Worm (Caenorhabditis elegans) whole organism, L3 larva: ENCODE results near the gene F52E4.5.

Experiments
- R02D3.7 ChIP-seq: fragments of 150-350 bp; optimal IDR thresholded peaks from 2 replicates; lab custom pipeline; 2014; ENCODE audit warnings: missing biosample characterization, missing genetic modification characterization
- ZK546.5 ChIP-seq: sonication (generic microtip); optimal IDR thresholded peaks from 2 replicates; lab custom pipeline; 2017; ENCODE audit warnings: missing biosample characterization, missing genetic modification characterization
- aly-2 ChIP-seq: fragments of 150-350 bp; optimal IDR thresholded peaks from 2 replicates; lab custom pipeline; 2014; ENCODE audit warnings: missing biosample characterization, missing genetic modification characterization
- ama-1 ChIP-seq: fragments of 150-350 bp; optimal IDR thresholded peaks from 2 replicates; lab custom pipeline; 2018
- ceh-16 ChIP-seq: sonication (generic microtip); optimal IDR thresholded peaks from 2 replicates; lab custom pipeline; 2017; ENCODE audit warnings: missing biosample characterization, missing genetic modification characterization
- ceh-28 ChIP-seq: fragments of 150-350 bp; optimal IDR thresholded peaks from 2 replicates; lab custom pipeline; 2014; ENCODE audit warnings: missing biosample characterization, missing genetic modification reagents, missing genetic modification characterization
- ceh-82 ChIP-seq: fragments of 150-350 bp; optimal IDR thresholded peaks from 2 replicates; lab custom pipeline; 2014; ENCODE audit warnings: missing biosample characterization, missing genetic modification characterization
- ceh-9 ChIP-seq: sonication (generic microtip); optimal IDR thresholded peaks from 2 replicates; lab custom pipeline; 2018; ENCODE audit warnings: missing biosample characterization, missing genetic modification characterization
- daf-12 ChIP-seq: fragments of 150-350 bp; optimal IDR thresholded peaks from 2 replicates; lab custom pipeline; 2014; ENCODE audit warnings: missing biosample characterization, missing genetic modification reagents, missing genetic modification characterization
- egl-27 ChIP-seq: sonication (generic microtip); optimal IDR thresholded peaks from 4 replicates; lab custom pipeline; 2017; ENCODE audit warnings: missing biosample characterization, missing genetic modification reagents, missing genetic modification characterization
- egl-5 ChIP-seq: fragments of 150-350 bp; optimal IDR thresholded peaks from 2 replicates; lab custom pipeline; 2017; ENCODE audit warnings: missing biosample characterization, missing genetic modification reagents, missing genetic modification characterization, inconsistent platforms
- elt-1 ChIP-seq: fragments of 150-350 bp; optimal IDR thresholded peaks from 2 replicates; lab custom pipeline; 2014; ENCODE audit warnings: missing biosample characterization, missing genetic modification characterization
- elt-2 ChIP-seq: sonication (generic microtip); optimal IDR thresholded peaks from 2 replicates; lab custom pipeline; 2016; ENCODE audit warnings: missing genetic modification reagents, mild to moderate bottlenecking, missing genetic modification characterization, missing compliant biosample characterization
- elt-3 ChIP-seq, 3 experiments: fragments of 150-350 bp in 1 of 3; sonication (generic microtip) in 2 of 3; optimal IDR thresholded peaks; 2 replicates in 2 of 3; 4 replicates in 1 of 3; lab custom pipeline; 2014 to 2017; ENCODE audit warnings: missing biosample characterization in 3 of 3, missing genetic modification characterization in 3 of 3
- eor-1 ChIP-seq, 2 experiments: fragments of 150-350 bp; optimal IDR thresholded peaks; 2 replicates each; lab custom pipeline; 2014 to 2018; ENCODE audit warnings: missing biosample characterization in 2 of 2, missing genetic modification characterization in 2 of 2
- fkh-10 ChIP-seq: sonication (generic microtip); optimal IDR thresholded peaks from 2 replicates; lab custom pipeline; 2017; ENCODE audit warnings: missing biosample characterization, missing genetic modification reagents, missing genetic modification characterization
- fkh-2 ChIP-seq: fragments of 150-350 bp; optimal IDR thresholded peaks from 2 replicates; lab custom pipeline; 2014; ENCODE audit warnings: missing biosample characterization, missing genetic modification reagents, missing genetic modification characterization
- fos-1 ChIP-seq: fragments of 150-350 bp; optimal IDR thresholded peaks from 2 replicates; lab custom pipeline; 2014; ENCODE audit warnings: missing biosample characterization, missing genetic modification characterization
- hmg-11 ChIP-seq: sonication (generic microtip); optimal IDR thresholded peaks from 2 replicates; lab custom pipeline; 2016; ENCODE audit warnings: missing genetic modification characterization, missing compliant biosample characterization
- jun-1 ChIP-seq: fragments of 150-350 bp; optimal IDR thresholded peaks from 2 replicates; lab custom pipeline; 2014; ENCODE audit warnings: missing biosample characterization, missing genetic modification reagents, missing genetic modification characterization
- lin-15B ChIP-seq: fragments of 150-350 bp; optimal IDR thresholded peaks from 2 replicates; lab custom pipeline; 2014; ENCODE audit warnings: missing biosample characterization, missing genetic modification characterization
- lin-39 ChIP-seq: fragments of 150-350 bp; optimal IDR thresholded peaks from 2 replicates; lab custom pipeline; 2018; ENCODE audit warnings: missing biosample characterization, missing genetic modification reagents, missing genetic modification characterization
- lsy-12 ChIP-seq: sonication (generic microtip); optimal IDR thresholded peaks from 2 replicates; lab custom pipeline; 2016; ENCODE audit warnings: mild to moderate bottlenecking, missing genetic modification characterization, missing compliant biosample characterization
- mdl-1 ChIP-seq: fragments of 150-350 bp; optimal IDR thresholded peaks from 2 replicates; lab custom pipeline; 2014; ENCODE audit warnings: missing biosample characterization, missing genetic modification characterization
- mml-1 ChIP-seq: fragments of 150-350 bp; sonication (generic microtip); optimal IDR thresholded peaks from 3 replicates; lab custom pipeline; 2014; ENCODE audit warnings: missing biosample characterization, missing genetic modification characterization
- nfya-1 ChIP-seq: sonication (generic microtip); optimal IDR thresholded peaks from 2 replicates; lab custom pipeline; 2017; ENCODE audit warnings: missing genetic modification characterization, mild to moderate bottlenecking, missing compliant biosample characterization, antibody characterized with exemption, moderate library complexity; ENCODE audit not compliant: insufficient read depth
- nhr-11 ChIP-seq: fragments of 150-350 bp; optimal IDR thresholded peaks from 2 replicates; lab custom pipeline; 2014; ENCODE audit warnings: missing biosample characterization, missing genetic modification characterization
- nhr-12 ChIP-seq: fragments of 150-350 bp; optimal IDR thresholded peaks from 2 replicates; lab custom pipeline; 2014; ENCODE audit warnings: missing biosample characterization, missing genetic modification characterization
- nhr-23 ChIP-seq: fragments of 150-350 bp; optimal IDR thresholded peaks from 2 replicates; lab custom pipeline; 2014; ENCODE audit warnings: missing biosample characterization, missing genetic modification reagents, missing genetic modification characterization
- nhr-237 ChIP-seq: fragments of 150-350 bp; optimal IDR thresholded peaks from 2 replicates; lab custom pipeline; 2014; ENCODE audit warnings: missing biosample characterization, missing genetic modification characterization
- nhr-25 ChIP-seq: sonication (generic microtip); optimal IDR thresholded peaks from 2 replicates; lab custom pipeline; 2017; ENCODE audit warnings: missing biosample characterization, missing genetic modification characterization
- nhr-28 ChIP-seq: fragments of 150-350 bp; optimal IDR thresholded peaks from 2 replicates; lab custom pipeline; 2014; ENCODE audit warnings: missing biosample characterization, missing genetic modification characterization
- nhr-43 ChIP-seq: sonication (generic microtip); optimal IDR thresholded peaks from 2 replicates; lab custom pipeline; 2016; ENCODE audit warnings: mild to moderate bottlenecking, missing genetic modification characterization, missing compliant biosample characterization; ENCODE audit not compliant: poor library complexity, severe bottlenecking
- nhr-67 ChIP-seq: fragments of 150-350 bp; optimal IDR thresholded peaks from 2 replicates; lab custom pipeline; 2014; ENCODE audit warnings: missing biosample characterization, missing genetic modification characterization
- nhr-76 ChIP-seq: fragments of 150-350 bp; sonication (generic microtip); optimal IDR thresholded peaks from 5 replicates; lab custom pipeline; 2014; ENCODE audit warnings: missing biosample characterization, missing genetic modification characterization
- nhr-77 ChIP-seq: fragments of 150-350 bp; optimal IDR thresholded peaks from 2 replicates; lab custom pipeline; 2014; ENCODE audit warnings: missing biosample characterization, missing genetic modification characterization
- pha-4 ChIP-seq: fragments of 150-350 bp; optimal IDR thresholded peaks from 2 replicates; lab custom pipeline; 2014; ENCODE audit warnings: missing biosample characterization, missing genetic modification reagents, missing genetic modification characterization
- pqm-1 ChIP-seq: fragments of 150-350 bp; optimal IDR thresholded peaks from 2 replicates; lab custom pipeline; 2017; ENCODE audit warnings: missing biosample characterization, missing genetic modification characterization, inconsistent platforms
- sea-2 ChIP-seq: fragments of 150-350 bp; sonication (generic microtip); optimal IDR thresholded peaks from 4 replicates; lab custom pipeline; 2014; ENCODE audit warnings: missing biosample characterization, missing genetic modification reagents, missing genetic modification characterization
- skn-1 ChIP-seq: fragments of 150-350 bp; optimal IDR thresholded peaks from 2 replicates; lab custom pipeline; 2014; ENCODE audit warnings: missing biosample characterization, missing genetic modification characterization
- snpc-4 ChIP-seq: fragments of 150-350 bp; optimal IDR thresholded peaks from 2 replicates; lab custom pipeline; 2014; ENCODE audit warnings: missing biosample characterization, missing genetic modification characterization
- tbx-2 ChIP-seq: sonication (generic microtip); optimal IDR thresholded peaks from 2 replicates; lab custom pipeline; 2016; ENCODE audit warnings: mild to moderate bottlenecking, missing genetic modification characterization, missing compliant biosample characterization
- unc-39 ChIP-seq: sonication (generic microtip); optimal IDR thresholded peaks from 4 replicates; lab custom pipeline; 2017; ENCODE audit warnings: missing biosample characterization, missing genetic modification characterization
- unc-62 ChIP-seq: fragments of 150-350 bp; sonication (generic microtip); optimal IDR thresholded peaks from 4 replicates; lab custom pipeline; 2014; ENCODE audit warnings: missing biosample characterization, missing genetic modification reagents, missing genetic modification characterization
- zag-1 ChIP-seq: fragments of 150-350 bp; optimal IDR thresholded peaks from 2 replicates; lab custom pipeline; 2014; ENCODE audit warnings: missing biosample characterization, missing genetic modification characterization
- ztf-11 ChIP-seq: fragments of 150-350 bp; optimal IDR thresholded peaks from 2 replicates; lab custom pipeline; 2014; ENCODE audit warnings: missing biosample characterization, missing genetic modification characterization
- ztf-4 ChIP-seq: fragments of 150-350 bp; optimal IDR thresholded peaks from 2 replicates; lab custom pipeline; 2014; ENCODE audit warnings: missing biosample characterization, missing genetic modification characterization

The F52E4.5 gene

DNA sequence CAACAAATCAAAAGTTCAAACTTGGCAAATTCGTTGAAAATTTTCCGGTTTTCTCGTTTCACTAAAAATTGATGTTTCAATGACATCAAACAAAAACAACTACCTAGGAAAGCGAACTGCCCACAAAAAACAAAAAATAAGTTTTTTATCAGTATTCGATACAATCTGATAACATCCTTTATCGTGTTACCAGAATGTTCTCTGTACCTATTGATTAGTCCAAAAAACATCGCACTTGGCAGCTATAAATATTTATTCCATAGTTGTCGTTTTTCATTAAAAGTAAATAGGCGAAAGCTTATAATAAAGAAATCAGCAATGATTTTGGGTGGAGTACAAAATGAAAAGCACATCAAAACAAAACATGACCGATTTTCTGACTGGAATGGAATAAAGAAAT, 30.1 kb upstream of the F52E4.5 start (continued):
- TF ChIP-seq nhr-43 (tag; lab: Kevin White, UChicago) (peak; percentile 23), ceh-28 (peak; percentile 65), tbx-2 (tag; lab: Kevin White, UChicago) (peak; percentile 12)
- TF ChIP-seq, all 47 proteins: peak for 6

DNA sequence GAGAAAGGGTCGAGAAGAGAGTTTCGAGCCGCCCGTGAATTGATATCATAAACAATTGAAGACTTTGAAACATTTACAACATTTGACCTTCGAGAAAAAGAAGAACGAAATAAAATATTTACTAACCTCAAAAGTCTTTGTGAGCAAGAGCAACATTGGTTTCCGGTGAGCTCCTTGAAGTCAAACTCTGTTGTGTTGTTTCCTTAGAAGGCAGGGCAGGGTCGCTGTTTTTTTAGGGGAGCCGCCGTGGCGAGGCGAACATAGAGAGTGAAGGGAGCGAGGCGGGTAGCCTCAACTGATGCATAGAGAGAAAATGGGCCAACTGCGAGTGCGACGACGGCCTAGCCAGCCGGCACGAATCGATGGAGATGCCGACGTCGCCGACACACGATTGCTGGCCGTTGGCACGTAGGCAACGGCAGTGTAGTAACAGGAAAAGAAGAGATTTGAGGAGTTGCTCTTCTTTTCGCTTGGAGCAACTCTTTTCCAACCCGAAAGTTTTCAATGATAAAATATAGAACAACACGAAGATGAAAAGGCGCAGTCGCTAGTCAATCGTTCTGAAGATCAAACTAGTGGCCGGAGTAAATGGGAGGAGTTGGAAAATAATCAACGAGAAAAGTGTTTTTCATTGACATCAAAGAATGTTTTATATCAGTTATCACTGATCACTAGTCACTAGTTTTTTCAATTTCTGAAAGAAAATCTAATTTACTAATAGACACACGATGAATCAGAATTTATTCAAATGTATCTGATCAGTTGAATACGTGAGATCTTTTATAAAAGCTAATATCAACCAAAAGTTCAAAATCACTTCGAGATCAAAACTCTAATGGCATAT, 29.1 kb upstream of the F52E4.5 start, which contains the start of gene mai-1:
mai-1 (minus strand) TSS at position 557 of the 844 bp plus-strand sequence.
- TF ChIP-seq zag-1 (peak; percentile 43), sea-2 (GFP tag; lab: Kevin White, UChicago) (no peak), nhr-25 (tag; lab: Kevin White, UChicago) (no peak), nhr-76 (tag; lab: Kevin White, UChicago) (no peak), elt-1 (tag; lab: Kevin White, UChicago) (no peak), ztf-4 (tag; lab: Kevin White, UChicago) (no peak), elt-3 (tag; optimal IDR thresholded peaks at IDR 0.05; lab: Kevin White, UChicago) (peak in 1 of 3 experiments; percentile 22), daf-12 (no peak), lin-39 (tag; lab: Kevin White, UChicago) (peak; percentile 87), fkh-2 (tag; lab: Kevin White, UChicago) (no peak), nhr-28 (tag; lab: Kevin White, UChicago) (no peak), snpc-4 (tag; lab: Kevin White, UChicago) (no peak), unc-39 (tag; lab: Kevin White, UChicago) (no peak), lin-15B (tag; lab: Kevin White, UChicago) (no peak), mml-1 (tag; lab: Kevin White, UChicago) (no peak), mdl-1 (tag; lab: Kevin White, UChicago) (no peak), ceh-82 (no peak), eor-1 (tag; optimal IDR thresholded peaks at IDR 0.05; lab: Kevin White, UChicago) (no peak), hmg-11 (tag; lab: Kevin White, UChicago) (peak; percentile 68), egl-27 (tag; lab: Kevin White, UChicago) (no peak), ztf-11 (tag; lab: Kevin White, UChicago) (no peak), ceh-9 (no peak), nhr-43 (tag; lab: Kevin White, UChicago) (no peak), lsy-12 (no peak), nfya-1 (tag; lab: Kevin White, UChicago) (peak; percentile 71), egl-5 (tag; lab: Kevin White, UChicago) (peak; percentile 90), nhr-12 (tag; lab: Kevin White, UChicago) (no peak), skn-1 (no peak), elt-2 (tag; lab: Kevin White, UChicago) (peak; percentile 25), ceh-16 (tag; lab: Kevin White, UChicago) (no peak), nhr-77 (tag; lab: Kevin White, UChicago) (no peak), aly-2 (no peak), pha-4 (no peak), unc-62 (GFP tag; lab: Kevin White, UChicago) (no peak), nhr-67 (no peak), ceh-28 (no peak), pqm-1 (tag; lab: Kevin White, UChicago) (no peak), ama-1 (lab: Kevin White, UChicago) (peak; percentile 94), jun-1 (tag; lab: Kevin White, UChicago) (no peak), fos-1 (no peak), ZK546.5 (no peak), nhr-237 (no peak), nhr-23 (tag; lab: Kevin White, UChicago) (no peak), tbx-2 (tag; lab: Kevin White, UChicago) (peak; percentile 31), fkh-10 (peak; percentile 52), nhr-11 (tag; lab: Kevin White, UChicago) (no peak), R02D3.7 (tag; lab: Kevin White, UChicago) (no peak)
- TF ChIP-seq, all 47 proteins: peak for 10
